Fruit fly (Drosophila melanogaster): ENCODE results near the gene CG7920.

Gene CG7920

DNA sequence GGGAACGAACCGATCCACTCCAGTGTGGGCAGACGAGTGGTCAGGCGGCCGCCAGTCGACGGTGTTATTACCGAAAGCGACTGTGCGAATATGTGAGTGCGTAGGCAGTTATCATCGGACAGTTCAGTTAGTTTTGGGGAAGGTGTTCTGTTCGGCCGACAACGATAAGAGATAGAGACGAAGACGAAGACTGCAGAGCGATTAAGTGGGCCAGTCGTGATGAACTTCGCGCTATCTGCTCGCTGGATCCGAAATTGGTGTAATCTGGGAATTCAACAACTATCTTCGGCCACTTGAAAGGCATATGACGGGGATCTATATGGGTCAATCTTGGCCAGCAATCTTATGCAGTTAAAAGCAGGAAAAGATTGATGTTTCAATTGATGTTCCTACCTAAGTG is 5.9 kb downstream of the CG7920 start, which contains the start of gene CG7912:
CG7912 (minus strand) TSS at position 17 of the 400 bp plus-strand sequence.
- TF ChIP-seq cnc (optimal IDR thresholded peaks at IDR 0.05) (no peak), CG5204 (GFP tag; optimal IDR thresholded peaks at IDR 0.05) (no peak), CG1620 (GFP tag; optimal IDR thresholded peaks at IDR 0.05) (no peak), cic (GFP tag; optimal IDR thresholded peaks at IDR 0.05) (no peak), ovo (GFP tag; optimal IDR thresholded peaks at IDR 0.05) (no peak), Hr96 (GFP tag; optimal IDR thresholded peaks at IDR 0.05) (no peak), toe (GFP tag; optimal IDR thresholded peaks at IDR 0.05) (no peak), pad (GFP tag; optimal IDR thresholded peaks at IDR 0.05) (no peak)

dm6 chr3R:30005332-30005979 is 9.6 kb downstream of the CG7920 start:
- no peak for TF ChIP-seq CG1620 (GFP tag; optimal IDR thresholded peaks at IDR 0.05)
- no peak for TF ChIP-seq Clk (GFP tag; optimal IDR thresholded peaks at IDR 0.05)
- TF ChIP-seq kay (GFP tag; ENCODE audit: borderline replicate concordance) = no peak
- no peak for TF ChIP-seq CG33017 (tag; optimal IDR thresholded peaks at IDR 0.05)
- no peak for TF ChIP-seq ovo (GFP tag; optimal IDR thresholded peaks at IDR 0.05)
- no peak for TF ChIP-seq CG14711 (tag; optimal IDR thresholded peaks at IDR 0.05)
- TF ChIP-seq CG11617 (GFP tag; optimal IDR thresholded peaks at IDR 0.05) = no peak
- no peak for TF ChIP-seq Crg-1 (GFP tag; optimal IDR thresholded peaks at IDR 0.05)
- TF ChIP-seq Mnt (GFP tag; optimal IDR thresholded peaks at IDR 0.05) = no peak

DNA sequence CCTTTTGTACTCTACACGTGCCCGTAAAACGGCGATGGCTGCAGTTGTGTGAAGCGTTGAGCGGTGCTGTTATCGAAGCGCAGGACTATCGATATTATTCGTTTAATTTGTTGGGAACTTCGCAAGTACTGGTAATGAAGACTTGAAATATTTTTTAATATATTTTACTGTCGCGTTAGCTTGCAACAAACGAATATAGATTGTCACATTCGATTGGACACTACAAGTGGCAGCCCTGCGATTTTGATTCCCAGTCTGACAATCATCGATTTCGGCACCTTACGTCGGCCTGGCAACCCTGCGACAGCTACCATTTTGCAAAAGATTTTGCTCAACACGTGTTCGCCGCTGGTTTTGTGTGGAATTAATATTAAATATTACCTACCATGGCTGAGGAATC is 10.4 kb downstream of the CG7920 start, which contains the start of the genes Nlp and Nph:
Nlp (plus strand) TSS at position 138 of the 400 bp plus-strand sequence.
Nph (minus strand) TSS at position 214 of the 400 bp plus-strand sequence.
- TF ChIP-seq CG7045 (GFP tag; optimal IDR thresholded peaks at IDR 0.05) (peak; percentile 9), CG11617 (GFP tag; optimal IDR thresholded peaks at IDR 0.05) (peak; percentile 22), Mnt (GFP tag; optimal IDR thresholded peaks at IDR 0.05) (peak; percentile 95), CG5204 (GFP tag; optimal IDR thresholded peaks at IDR 0.05) (no peak), CG1620 (GFP tag; optimal IDR thresholded peaks at IDR 0.05) (peak; percentile 47), CG12768 (GFP tag; optimal IDR thresholded peaks at IDR 0.05) (peak; percentile 36), Hr96 (GFP tag; optimal IDR thresholded peaks at IDR 0.05) (peak; percentile 65), cnc (optimal IDR thresholded peaks at IDR 0.05) (no peak), ovo (GFP tag; optimal IDR thresholded peaks at IDR 0.05) (no peak), kay (GFP tag; ENCODE audit: borderline replicate concordance) (no peak), bab1 (GFP tag; optimal IDR thresholded peaks at IDR 0.05) (peak; percentile 42), CG7101 (tag; optimal IDR thresholded peaks at IDR 0.05) (peak; percentile 31), pad (GFP tag; optimal IDR thresholded peaks at IDR 0.05) (peak; percentile 30), CG33017 (tag; optimal IDR thresholded peaks at IDR 0.05) (no peak), cic (GFP tag; optimal IDR thresholded peaks at IDR 0.05) (peak; percentile 13), Clk (GFP tag; optimal IDR thresholded peaks at IDR 0.05) (no peak), Crg-1 (GFP tag; optimal IDR thresholded peaks at IDR 0.05) (peak; percentile 54), CG14711 (tag; optimal IDR thresholded peaks at IDR 0.05) (peak; percentile 93), toe (GFP tag; optimal IDR thresholded peaks at IDR 0.05) (peak; percentile 68), tj (GFP tag; optimal IDR thresholded peaks at IDR 0.05) (peak; percentile 56)

dm6 chr3R:30000286-30000685 is 14.8 kb downstream of the CG7920 start, which contains the start of gene Tace:
TSS of gene Tace (plus strand) at chr3R:30000530.
- peak; percentile 9 for TF ChIP-seq ovo (GFP tag; optimal IDR thresholded peaks at IDR 0.05)
- TF ChIP-seq tj (GFP tag; optimal IDR thresholded peaks at IDR 0.05) = no peak

dm6 chr3R:29999495-29999894 is 15.6 kb downstream of the CG7920 start, which contains the start of gene CG34298:
TSS of gene CG34298 (plus strand) at chr3R:29999795.
- no peak for TF ChIP-seq CG7101 (tag; optimal IDR thresholded peaks at IDR 0.05)
- TF ChIP-seq CG7045 (GFP tag; optimal IDR thresholded peaks at IDR 0.05) = no peak

- TF ChIP-seq CG14711 (tag; optimal IDR thresholded peaks at IDR 0.05) (peak; percentile 29), CG7101 (tag; optimal IDR thresholded peaks at IDR 0.05) (peak; percentile 18), Mnt (GFP tag; optimal IDR thresholded peaks at IDR 0.05) (peak; percentile 42), bab1 (GFP tag; optimal IDR thresholded peaks at IDR 0.05) (peak; percentile 55), CG1620 (GFP tag; optimal IDR thresholded peaks at IDR 0.05) (peak; percentile 23), cnc (optimal IDR thresholded peaks at IDR 0.05) (no peak)
Observed at dm6 chr3R:29997607-29998236, 17.4 kb downstream of the CG7920 start, which contains the start of the genes CG15525 and CG11504. TSS of gene CG15525 (minus strand) at chr3R:29997676. TSS of gene CG11504 (plus strand) at chr3R:29997900.

- TF ChIP-seq Hr96 (GFP tag; optimal IDR thresholded peaks at IDR 0.05) (no peak), CG14711 (tag; optimal IDR thresholded peaks at IDR 0.05) (peak; percentile 1), CG7045 (GFP tag; optimal IDR thresholded peaks at IDR 0.05) (no peak), CG1620 (GFP tag; optimal IDR thresholded peaks at IDR 0.05) (peak; percentile 9), Crg-1 (GFP tag; optimal IDR thresholded peaks at IDR 0.05) (no peak)
Observed at dm6 chr3R:29995035-29995434, 20.0 kb downstream of the CG7920 start, which contains the start of the genes CG7903 and Sas-6. TSS of gene CG7903 (minus strand) at chr3R:29995231. TSS of gene Sas-6 (plus strand) at chr3R:29995357.
